Worm (Caenorhabditis elegans) whole organism, L4 larva: ENCODE measurements around the gene K08D8.1.
A peak's percentile ranks its signal among the peaks of the same experiment; 100 is the strongest.
"Not testable (repeated sequence)": the region's sequence is repeated elsewhere in the genome, so short reads cannot be mapped to it uniquely, and the experiment has no call there.

ENCODE experiments used
- F37D6.2 ChIP-seq: sonication (generic microtip); optimal IDR thresholded peaks from 2 replicates; lab custom pipeline; 2016; ENCODE audit warnings: mild to moderate bottlenecking, missing genetic modification characterization, missing compliant biosample characterization
- F49E8.2 ChIP-seq: sonication (generic microtip); optimal IDR thresholded peaks from 2 replicates; lab custom pipeline; 2016; ENCODE audit warnings: missing compliant biosample characterization, mild to moderate bottlenecking, missing genetic modification characterization, borderline replicate concordance
- Y105C5A.15 ChIP-seq: fragments of 200-800 bp; sonication (Bioruptor generic); IDR thresholded peaks from 2 replicates; pipeline ENCODE4 v1.3.6; 2022; ENCODE audit warnings: missing genetic modification characterization, missing compliant biosample characterization
- Y48G9A.11 ChIP-seq: fragments of 200-800 bp; sonication (Bioruptor generic); IDR thresholded peaks from 2 replicates; pipeline ENCODE4 v1.3.6; 2022; ENCODE audit warnings: missing genetic modification reagents, missing genetic modification characterization, missing compliant biosample characterization
- ZK337.2 ChIP-seq: fragments of 200-800 bp; sonication (Bioruptor generic); IDR thresholded peaks from 2 replicates; pipeline ENCODE4 v1.3.6; 2022; ENCODE audit warnings: missing genetic modification reagents, missing genetic modification characterization, missing compliant biosample characterization
- aha-1 ChIP-seq: fragments of 150-350 bp; peaks from one replicate; lab custom pipeline; 2014; ENCODE audit warnings: missing biosample characterization, missing genetic modification characterization
- attf-4 ChIP-seq: sonication (generic microtip); optimal IDR thresholded peaks from 3 replicates; lab custom pipeline; 2017; ENCODE audit warnings: missing biosample characterization, missing genetic modification characterization
- ceh-20 ChIP-seq: fragments of 200-800 bp; sonication (Bioruptor generic); IDR thresholded peaks from 2 replicates; pipeline ENCODE4 v1.3.6; 2022; ENCODE audit warnings: missing genetic modification reagents, missing genetic modification characterization, missing compliant biosample characterization
- ceh-32 ChIP-seq: sonication (generic microtip); optimal IDR thresholded peaks from 2 replicates; lab custom pipeline; 2016; ENCODE audit warnings: mild to moderate bottlenecking, missing genetic modification characterization, missing compliant biosample characterization; ENCODE audit not compliant: poor library complexity
- ceh-62 ChIP-seq: sonication (generic microtip); optimal IDR thresholded peaks from 2 replicates; lab custom pipeline; 2017; ENCODE audit warnings: missing biosample characterization, missing genetic modification characterization
- ceh-82 ChIP-seq: sonication (generic microtip); optimal IDR thresholded peaks from 2 replicates; lab custom pipeline; 2017; ENCODE audit warnings: missing biosample characterization, missing genetic modification characterization
- daf-12 ChIP-seq: fragments of 150-350 bp; optimal IDR thresholded peaks from 2 replicates; lab custom pipeline; 2014; ENCODE audit warnings: missing biosample characterization, missing genetic modification reagents, missing genetic modification characterization
- daf-16 ChIP-seq, 3 experiments: sonication (generic microtip); optimal IDR thresholded peaks; 2 replicates each; lab custom pipeline; 2016 to 2017; ENCODE audit warnings: missing genetic modification characterization in 3 of 3, missing genetic modification reagents in 3 of 3, mild to moderate bottlenecking in 2 of 3, missing compliant biosample characterization in 2 of 3, missing biosample characterization in 1 of 3, moderate library complexity in 1 of 3
- daf-19 ChIP-seq: fragments of 200-800 bp; sonication (Bioruptor generic); conservative IDR thresholded peaks from 2 replicates; pipeline ENCODE4 v1.3.6; 2022; ENCODE audit warnings: missing genetic modification characterization, missing compliant biosample characterization
- dmd-6 ChIP-seq: fragments of 200-800 bp; sonication (Bioruptor generic); IDR thresholded peaks from 2 replicates; pipeline ENCODE4 v1.3.6; 2022; ENCODE audit warnings: missing genetic modification reagents, missing genetic modification characterization, missing compliant biosample characterization
- dmd-8 ChIP-seq: fragments of 200-800 bp; sonication (Bioruptor generic); IDR thresholded peaks from 2 replicates; pipeline ENCODE4 v1.3.6; 2022; ENCODE audit warnings: missing genetic modification characterization, missing compliant biosample characterization
- dmd-9 ChIP-seq: fragments of 200-800 bp; sonication (Bioruptor generic); IDR thresholded peaks from 2 replicates; pipeline ENCODE4 v1.3.6; 2022; ENCODE audit warnings: missing genetic modification reagents, missing genetic modification characterization, missing compliant biosample characterization
- dpl-1 ChIP-seq: fragments of 150-350 bp; optimal IDR thresholded peaks from 2 replicates; lab custom pipeline; 2014; ENCODE audit warnings: missing biosample characterization, missing genetic modification reagents, missing genetic modification characterization
- dve-1 ChIP-seq: sonication (generic microtip); optimal IDR thresholded peaks from 2 replicates; lab custom pipeline; 2017; ENCODE audit warnings: antibody characterized with exemption, mild to moderate bottlenecking, missing genetic modification characterization, missing compliant biosample characterization; ENCODE audit not compliant: insufficient read depth
- fos-1 ChIP-seq: fragments of 150-350 bp; optimal IDR thresholded peaks from 2 replicates; lab custom pipeline; 2014; ENCODE audit warnings: missing biosample characterization, missing genetic modification characterization
- gei-8 ChIP-seq: fragments of 200-800 bp; sonication (Bioruptor generic); optimal IDR thresholded peaks from 2 replicates; lab custom pipeline; 2018; ENCODE audit warnings: mild to moderate bottlenecking, missing genetic modification characterization, missing compliant biosample characterization
- hmg-1.1 ChIP-seq: fragments of 200-800 bp; sonication (Bioruptor generic); IDR thresholded peaks from 2 replicates; pipeline ENCODE4 v1.3.6; 2022; ENCODE audit warnings: missing genetic modification reagents, missing genetic modification characterization, missing compliant biosample characterization
- lim-7 ChIP-seq: fragments of 200-800 bp; sonication (Bioruptor generic); IDR thresholded peaks from 2 replicates; pipeline ENCODE4 v1.3.6; 2022; ENCODE audit warnings: missing genetic modification characterization, missing compliant biosample characterization
- mdl-1 ChIP-seq, 2 experiments: fragments of 150-350 bp in 1 of 2; sonication (generic microtip) in 1 of 2; optimal IDR thresholded peaks; 2 replicates each; lab custom pipeline; 2014 to 2017; ENCODE audit warnings: missing biosample characterization in 2 of 2, missing genetic modification characterization in 2 of 2
- mep-1 ChIP-seq: fragments of 150-350 bp; sonication (generic microtip); optimal IDR thresholded peaks from 3 replicates; lab custom pipeline; 2014; ENCODE audit warnings: missing biosample characterization, missing genetic modification characterization
- mes-2 ChIP-seq: sonication (generic microtip); optimal IDR thresholded peaks from 2 replicates; lab custom pipeline; 2016; ENCODE audit warnings: missing genotype, mild to moderate bottlenecking, missing genetic modification characterization, missing compliant biosample characterization; ENCODE audit not compliant: poor library complexity, severe bottlenecking
- mxl-2 ChIP-seq: fragments of 200-800 bp; sonication (Bioruptor generic); conservative IDR thresholded peaks from 2 replicates; pipeline ENCODE4 v1.3.6; 2022; ENCODE audit warnings: missing genetic modification reagents, missing genetic modification characterization, missing compliant biosample characterization
- nhr-237 ChIP-seq: sonication (generic microtip); optimal IDR thresholded peaks from 2 replicates; lab custom pipeline; 2017; ENCODE audit warnings: missing biosample characterization, missing genetic modification characterization
- nhr-28 ChIP-seq: fragments of 150-350 bp; optimal IDR thresholded peaks from 2 replicates; lab custom pipeline; 2014; ENCODE audit warnings: missing biosample characterization, missing genetic modification characterization
- nhr-42 ChIP-seq: fragments of 200-800 bp; sonication (Bioruptor generic); IDR thresholded peaks from 2 replicates; pipeline ENCODE4 v1.3.6; 2022; ENCODE audit warnings: missing genetic modification characterization, missing compliant biosample characterization
- php-3 ChIP-seq: fragments of 200-800 bp; sonication (Bioruptor generic); IDR thresholded peaks from 2 replicates; pipeline ENCODE4 v1.3.6; 2022; ENCODE audit warnings: missing genetic modification reagents, missing genetic modification characterization, missing compliant biosample characterization
- pqm-1 ChIP-seq: sonication (generic microtip); optimal IDR thresholded peaks from 2 replicates; lab custom pipeline; 2017; ENCODE audit warnings: missing biosample characterization, missing genetic modification characterization
- set-16 ChIP-seq: fragments of 200-800 bp; sonication (Bioruptor generic); IDR thresholded peaks from 2 replicates; pipeline ENCODE4 v1.3.6; 2022; ENCODE audit warnings: missing genetic modification reagents, missing genetic modification characterization, missing compliant biosample characterization
- skn-1 ChIP-seq: fragments of 150-350 bp; optimal IDR thresholded peaks from 2 replicates; lab custom pipeline; 2014; ENCODE audit warnings: missing biosample characterization, missing genetic modification characterization
- snpc-4 ChIP-seq: fragments of 150-350 bp; optimal IDR thresholded peaks from 2 replicates; lab custom pipeline; 2014; ENCODE audit warnings: missing biosample characterization, missing genetic modification characterization
- spr-3 ChIP-seq: fragments of 200-800 bp; sonication (Bioruptor generic); optimal IDR thresholded peaks from 2 replicates; lab custom pipeline; 2018; ENCODE audit warnings: mild to moderate bottlenecking, missing genetic modification characterization, missing compliant biosample characterization
- tra-1 ChIP-seq: fragments of 200-800 bp; sonication (Bioruptor generic); IDR thresholded peaks from 2 replicates; pipeline ENCODE4 v1.3.6; 2022; ENCODE audit warnings: missing genetic modification reagents, missing genetic modification characterization, missing compliant biosample characterization
- unc-130 ChIP-seq: sonication (generic microtip); optimal IDR thresholded peaks from 2 replicates; lab custom pipeline; 2016; ENCODE audit warnings: missing genetic modification reagents, missing genetic modification characterization, missing compliant biosample characterization
- zfp-2 ChIP-seq: sonication (generic microtip); optimal IDR thresholded peaks from 2 replicates; lab custom pipeline; 2016; ENCODE audit warnings: mild to moderate bottlenecking, missing genetic modification characterization, missing compliant biosample characterization
- zip-11 ChIP-seq: fragments of 200-800 bp; sonication (Bioruptor generic); IDR thresholded peaks from 2 replicates; pipeline ENCODE4 v1.3.6; 2022; ENCODE audit warnings: missing genetic modification characterization, missing compliant biosample characterization

K08D8.1 gene

ce11 chrIV:12871445-12871947, 20.8 kb upstream of the K08D8.1 start, which contains the start of gene clec-187:
TSS of gene clec-187 (minus strand) at chrIV:12871495.
- TF ChIP-seq aha-1 (peak; percentile 58), php-3 (GFP tag; lab: Robert Waterston, UW) (no peak), lim-7 (no peak), daf-16 (GFP tag; optimal IDR thresholded peaks at IDR 0.05; lab: Kevin White, UChicago) (no peak), daf-16 (tag; optimal IDR thresholded peaks at IDR 0.05; lab: Kevin White, UChicago) (peak; percentile 46), hmg-1.1 (GFP tag; lab: Robert Waterston, UW) (no peak), F49E8.2 (tag; lab: Kevin White, UChicago) (no peak), dve-1 (tag; lab: Kevin White, UChicago) (peak; percentile 5), mdl-1 (tag; optimal IDR thresholded peaks at IDR 0.05; lab: Kevin White, UChicago) (no peak)

ce11 chrIV:12875260-12875659, 17.0 kb upstream of the K08D8.1 start, which contains the start of gene ZK896.1:
TSS of gene ZK896.1 (minus strand) at chrIV:12875360.
- not testable (repeated sequence) for TF ChIP-seq zfp-2 (tag; lab: Kevin White, UChicago); daf-19 (GFP tag; lab: Robert Waterston, UW); dmd-8 (GFP tag; lab: Robert Waterston, UW)

ce11 chrIV:12876558-12876957, 15.7 kb upstream of the K08D8.1 start:
- TF ChIP-seq gei-8 (GFP tag; lab: Kevin White, UChicago) (no peak), dmd-9 (GFP tag; lab: Robert Waterston, UW) (no peak), ZK337.2 (GFP tag; lab: Robert Waterston, UW) (no peak), dmd-6 (GFP tag; lab: Robert Waterston, UW) (peak; percentile 32; the same call in 1 of the 2 replicates), nhr-42 (GFP tag; lab: Robert Waterston, UW) (no peak), dpl-1 (no peak), pqm-1 (tag; lab: Kevin White, UChicago) (peak; percentile 64), spr-3 (GFP tag; lab: Kevin White, UChicago) (no peak), set-16 (GFP tag; lab: Robert Waterston, UW) (no peak), mes-2 (no peak), mep-1 (tag; lab: Kevin White, UChicago) (no peak), daf-12 (tag; lab: Kevin White, UChicago) (no peak), nhr-28 (tag; lab: Kevin White, UChicago) (peak; percentile 24), Y48G9A.11 (GFP tag; lab: Robert Waterston, UW) (no peak), ceh-32 (tag; lab: Kevin White, UChicago) (no peak), Y105C5A.15 (GFP tag; lab: Robert Waterston, UW) (no peak), tra-1 (GFP tag; lab: Robert Waterston, UW) (no peak), snpc-4 (tag; lab: Kevin White, UChicago) (no peak), F37D6.2 (tag; lab: Kevin White, UChicago) (no peak), attf-4 (tag; lab: Kevin White, UChicago) (no peak), ceh-82 (tag; lab: Kevin White, UChicago) (no peak), zip-11 (no peak), daf-16 (GFP tag; optimal IDR thresholded peaks at IDR 0.05; lab: Kevin White, UChicago) (no peak), daf-16 (tag; optimal IDR thresholded peaks at IDR 0.05; lab: Kevin White, UChicago) (peak; percentile 46), mxl-2 (no peak), skn-1 (no peak), aha-1 (peak; percentile 12), ceh-62 (tag; lab: Kevin White, UChicago) (no peak), hmg-1.1 (GFP tag; lab: Robert Waterston, UW) (no peak), php-3 (GFP tag; lab: Robert Waterston, UW) (no peak), nhr-237 (no peak), ceh-20 (GFP tag; lab: Robert Waterston, UW) (no peak), unc-130 (GFP tag; lab: Kevin White, UChicago) (no peak), fos-1 (no peak)
